Fruit fly (Drosophila melanogaster): ENCODE results near the gene CG42688.

dm6 chr2L:19162330-19163100 lies 20.1 kb downstream of the CG42688 start:
- TF ChIP-seq caup (GFP tag; optimal IDR thresholded peaks at IDR 0.05; ENCODE audit: severe bottlenecking) = no peak
- TF ChIP-seq CG4730 (GFP tag; IDR thresholded peaks at IDR 0.05) = no peak
- TF ChIP-seq Lim3 (GFP tag; IDR thresholded peaks at IDR 0.05) = no peak
- TF ChIP-seq Drgx (GFP tag; IDR thresholded peaks at IDR 0.05) = no peak
- no peak for TF ChIP-seq slou (GFP tag; optimal IDR thresholded peaks at IDR 0.05)
- TF ChIP-seq CG16815 (GFP tag; optimal IDR thresholded peaks at IDR 0.05) = no peak

Data from whole organism, embryonic.